Fruit fly (Drosophila melanogaster): ENCODE results near the gene CG31917.

- no peak for TF ChIP-seq h (GFP tag; optimal IDR thresholded peaks at IDR 0.05)
- no peak for TF ChIP-seq fru (GFP tag; optimal IDR thresholded peaks at IDR 0.05)
- TF ChIP-seq Hr78 (GFP tag; optimal IDR thresholded peaks at IDR 0.05) = no peak
- TF ChIP-seq Vsx2 (GFP tag; optimal IDR thresholded peaks at IDR 0.05; ENCODE audit: partially characterized antibody) = no peak
- TF ChIP-seq sage (GFP tag; optimal IDR thresholded peaks at IDR 0.05) = no peak
Observed at dm6 chr2L:4995010-4995836, 15.4 kb downstream of the CG31917 start.

Data from whole organism, wandering third instar larva.